Fruit fly (Drosophila melanogaster) S2 (cell line): Measurements from ENCODE around the gene CG5111.

ENCODE experiments used
- CG8478 ChIP-seq: fragments of >200 bp; optimal IDR thresholded peaks from 2 replicates; lab custom pipeline; 2018
- CTCF ChIP-seq, 2 experiments: fragments of >200 bp; optimal IDR thresholded peaks; 2 replicates each; lab custom pipeline; 2018

The CG5111 gene

dm6 chr3R:25531905-25532387 is 25.9 kb downstream of the CG5111 start:
- TF ChIP-seq CG8478 (lab: Kevin White, UChicago) (no peak), CTCF (optimal IDR thresholded peaks at IDR 0.05; lab: Kevin White, UChicago) (no peak)

- no peak for TF ChIP-seq CG8478 (lab: Kevin White, UChicago)
- TF ChIP-seq CTCF (optimal IDR thresholded peaks at IDR 0.05; lab: Kevin White, UChicago): no peak
Measured at dm6 chr3R:25532406-25533225, 26.5 kb downstream of the CG5111 start.

dm6 chr3R:25539132-25539531 is 33.1 kb downstream of the CG5111 start:
- no peak for TF ChIP-seq CG8478 (lab: Kevin White, UChicago)
- no peak for TF ChIP-seq CTCF (optimal IDR thresholded peaks at IDR 0.05; lab: Kevin White, UChicago)

DNA sequence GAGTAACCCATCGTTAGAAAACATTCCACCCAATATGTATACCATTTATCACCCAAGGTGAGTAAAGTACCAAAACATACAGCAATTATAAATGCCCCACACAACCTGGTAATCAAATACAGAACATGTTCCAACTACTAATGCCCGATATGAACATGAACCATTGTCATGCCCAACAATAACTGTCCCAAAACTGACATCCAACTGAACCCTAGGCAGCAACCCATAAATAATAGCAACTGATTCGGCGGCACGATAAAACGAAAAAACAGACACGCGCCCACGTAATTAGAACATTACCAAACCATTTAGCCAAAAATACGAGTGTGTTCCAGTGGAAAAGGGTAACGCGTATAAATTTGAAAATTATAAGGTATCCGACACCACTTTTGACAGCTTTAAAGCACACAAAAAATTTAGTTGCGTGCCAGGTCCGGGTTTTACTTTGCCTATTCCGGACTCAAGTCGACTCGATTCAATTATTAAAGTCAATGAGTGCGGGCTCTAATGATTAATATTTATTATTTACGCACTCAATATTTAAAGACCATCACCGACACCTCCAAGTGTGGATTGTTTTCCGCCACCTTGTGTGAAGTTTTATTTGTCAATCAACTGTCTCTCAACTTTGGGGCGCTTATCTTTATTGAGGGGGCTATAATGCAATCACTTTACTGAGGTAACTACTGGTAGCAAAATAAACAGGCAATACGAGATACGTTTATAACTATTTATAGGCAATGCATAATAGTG is 37.7 kb downstream of the CG5111 start:
- TF ChIP-seq CG8478 (lab: Kevin White, UChicago): no peak
- TF ChIP-seq CTCF (optimal IDR thresholded peaks at IDR 0.05; lab: Kevin White, UChicago): no peak

- no peak for TF ChIP-seq CG8478 (lab: Kevin White, UChicago)
- TF ChIP-seq CTCF (optimal IDR thresholded peaks at IDR 0.05; lab: Kevin White, UChicago): no peak
Measured at dm6 chr3R:25549740-25550139, 43.7 kb downstream of the CG5111 start.

- TF ChIP-seq CG8478 (lab: Kevin White, UChicago) (no peak), CTCF (optimal IDR thresholded peaks at IDR 0.05; lab: Kevin White, UChicago) (no peak)
Measured at dm6 chr3R:25550428-25550827, 44.4 kb downstream of the CG5111 start.

dm6 chr3R:25552181-25552580 is 46.1 kb downstream of the CG5111 start:
- no peak for TF ChIP-seq CG8478 (lab: Kevin White, UChicago)
- TF ChIP-seq CTCF (optimal IDR thresholded peaks at IDR 0.05; lab: Kevin White, UChicago): no peak

DNA sequence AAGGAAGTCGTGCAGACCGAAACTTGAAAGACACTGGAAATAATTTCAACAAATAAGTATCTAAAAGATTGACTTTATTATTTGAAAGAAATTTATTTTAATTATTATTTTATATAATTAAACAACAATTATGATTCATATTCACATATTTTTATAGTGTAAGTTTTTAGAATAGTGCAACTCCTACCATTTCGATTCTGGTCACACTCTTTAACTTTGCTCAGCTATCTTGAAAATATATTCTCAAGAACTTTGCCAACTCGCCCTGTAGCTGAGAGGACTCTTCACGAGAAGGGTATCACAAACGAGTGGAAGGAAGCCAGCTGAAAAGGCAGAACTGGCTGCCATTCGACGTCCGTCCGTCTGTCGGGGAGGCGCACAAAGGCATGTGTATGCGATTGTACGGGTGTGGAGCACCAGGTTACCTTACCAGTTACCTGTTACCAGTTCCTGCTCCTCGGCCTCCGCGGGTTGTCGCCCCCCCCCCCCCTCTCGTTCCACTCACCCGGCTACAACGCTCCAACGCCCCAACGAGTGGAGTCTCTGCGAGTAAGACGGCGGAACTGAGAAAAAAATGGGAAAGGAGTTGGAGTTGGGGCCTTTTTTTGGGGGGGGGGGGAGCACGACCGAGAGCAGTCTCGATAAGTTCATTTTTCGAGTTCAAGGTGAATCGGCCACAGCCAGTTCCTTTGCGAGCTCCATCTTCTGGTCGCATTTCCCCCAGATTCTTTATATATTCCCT is 49.5 kb downstream of the CG5111 start:
- TF ChIP-seq CTCF (optimal IDR thresholded peaks at IDR 0.05; lab: Kevin White, UChicago) (no peak), CG8478 (lab: Kevin White, UChicago) (no peak)
